Fruit fly (Drosophila melanogaster): ENCODE results near the gene AhcyL1.
A peak's percentile ranks its signal among the peaks of the same experiment; 100 is the strongest.

AhcyL1 gene

DNA sequence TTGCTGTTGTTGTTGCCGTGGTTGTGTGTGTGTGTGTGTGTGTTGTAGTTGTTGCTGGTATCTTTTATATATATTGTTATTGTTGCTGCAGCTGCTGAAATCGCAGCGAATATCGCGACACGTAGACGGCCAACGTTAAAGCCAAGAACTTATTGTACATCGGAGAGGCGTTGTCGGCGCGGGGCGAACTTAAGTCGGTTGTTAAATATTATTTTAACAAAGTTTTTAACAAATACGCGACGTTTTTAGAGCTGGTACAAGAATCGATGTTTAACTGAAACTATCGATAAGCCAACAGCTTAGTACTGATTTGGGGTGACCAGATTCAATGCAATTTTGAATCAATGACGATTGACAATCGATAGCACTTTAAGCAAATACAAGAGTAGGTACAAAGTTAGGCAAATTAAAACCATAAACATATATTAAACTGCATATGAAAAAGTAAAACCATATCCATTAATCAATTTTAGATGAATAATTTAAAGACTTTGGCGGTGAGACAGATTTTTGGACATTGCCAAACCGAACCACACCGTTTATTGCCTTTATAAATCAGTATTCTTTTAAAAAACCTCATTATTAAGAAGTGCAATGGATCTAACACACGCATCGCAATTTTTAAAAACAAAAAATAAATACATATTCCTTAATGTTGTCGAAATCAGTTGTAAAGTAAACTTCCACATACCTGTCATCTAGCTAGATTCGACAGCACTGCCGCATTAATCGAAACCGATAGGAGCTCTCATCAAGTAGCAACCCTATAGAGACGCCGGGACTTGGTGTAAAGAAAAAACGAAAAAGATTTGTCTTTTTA, 5.6 kb downstream of the AhcyL1 start, which contains the start of the genes Mrtf and Non2:
TSS of gene Mrtf (minus strand) at position 268 of the 820 bp plus-strand sequence.
TSS of gene Non2 (plus strand) at position 731 of the 820 bp plus-strand sequence.
- no peak for TF ChIP-seq pan (optimal IDR thresholded peaks at IDR 0.05)
- no peak for TF ChIP-seq Dll (optimal IDR thresholded peaks at IDR 0.05)
- TF ChIP-seq CG8478 (optimal IDR thresholded peaks at IDR 0.05): no peak
- TF ChIP-seq EcR (GFP tag; optimal IDR thresholded peaks at IDR 0.05): no peak
- TF ChIP-seq usp (GFP tag; optimal IDR thresholded peaks at IDR 0.05): no peak

DNA sequence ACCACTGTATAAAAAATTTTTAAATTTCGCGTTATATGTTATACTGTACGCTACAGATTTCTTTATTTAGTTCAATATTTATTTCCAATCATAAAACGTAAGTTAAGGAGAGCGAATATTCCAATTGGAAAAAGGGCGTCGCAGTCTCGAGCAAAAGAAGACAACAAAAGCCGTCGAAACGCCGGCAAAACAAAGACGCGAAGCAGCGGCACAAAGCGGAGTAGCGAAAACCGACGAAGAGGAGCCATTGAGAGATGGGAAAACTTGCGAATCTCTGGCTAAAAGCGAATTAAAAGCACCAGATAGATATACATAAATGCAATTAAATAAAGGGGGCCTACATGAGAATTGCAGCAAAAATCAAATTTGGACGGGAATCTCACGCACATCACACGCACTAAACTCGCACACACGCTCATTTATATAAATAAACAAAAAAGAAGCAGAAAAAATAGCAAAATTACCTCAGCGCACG, 6.3 kb downstream of the AhcyL1 start:
- peak; percentile 23 for TF ChIP-seq psq (optimal IDR thresholded peaks at IDR 0.05)
- no peak for TF ChIP-seq CG8478 (optimal IDR thresholded peaks at IDR 0.05)

dm6 chr3L:2765013-2765738, 6.9 kb downstream of the AhcyL1 start:
- TF ChIP-seq psq (optimal IDR thresholded peaks at IDR 0.05) (no peak), CG8478 (optimal IDR thresholded peaks at IDR 0.05) (no peak), EcR (GFP tag; optimal IDR thresholded peaks at IDR 0.05) (no peak), usp (GFP tag; optimal IDR thresholded peaks at IDR 0.05) (no peak), pan (optimal IDR thresholded peaks at IDR 0.05) (no peak), Dll (optimal IDR thresholded peaks at IDR 0.05) (no peak)

DNA sequence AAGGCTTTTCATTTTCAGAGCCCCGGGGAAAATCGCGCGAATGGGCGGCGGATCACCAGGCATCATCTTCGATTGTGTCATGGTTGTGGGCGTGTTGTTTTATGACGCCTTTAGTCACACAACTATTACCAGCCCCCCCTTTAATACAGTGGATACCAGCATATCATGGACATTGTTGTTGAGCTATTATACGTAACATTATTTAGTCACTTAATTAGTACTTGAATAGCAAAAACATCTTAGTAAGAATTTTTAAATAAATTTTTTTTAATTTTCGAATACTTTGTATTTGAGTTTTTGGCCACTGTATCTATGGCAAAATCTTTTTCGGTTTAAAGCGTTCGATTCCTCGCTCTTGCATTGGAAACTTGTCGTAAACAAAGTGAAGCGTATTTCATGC, 8.4 kb downstream of the AhcyL1 start:
- no peak for TF ChIP-seq psq (optimal IDR thresholded peaks at IDR 0.05)
- TF ChIP-seq EcR (GFP tag; optimal IDR thresholded peaks at IDR 0.05): no peak
- TF ChIP-seq usp (GFP tag; optimal IDR thresholded peaks at IDR 0.05): no peak
- no peak for TF ChIP-seq pan (optimal IDR thresholded peaks at IDR 0.05)
- TF ChIP-seq Dll (optimal IDR thresholded peaks at IDR 0.05): no peak

DNA sequence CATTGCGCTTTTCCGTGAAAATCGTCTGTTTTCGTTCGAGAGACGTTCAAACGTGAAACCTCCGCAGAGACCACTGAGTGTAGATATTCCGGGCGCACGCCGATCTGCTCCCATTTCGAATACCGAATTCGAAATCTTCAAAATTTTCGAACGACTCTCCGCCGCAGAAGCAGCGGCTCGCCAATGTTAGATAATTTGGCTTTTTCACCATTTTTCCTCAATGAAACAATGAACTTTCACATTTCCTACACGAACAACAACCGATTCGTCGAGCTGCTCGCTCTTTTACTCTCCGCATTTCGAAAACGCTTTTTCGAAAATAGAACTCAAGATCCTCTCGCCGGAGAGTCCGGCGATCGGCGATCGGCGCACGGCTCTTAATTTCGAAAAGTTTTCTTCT, 10.0 kb downstream of the AhcyL1 start:
- TF ChIP-seq usp (GFP tag; optimal IDR thresholded peaks at IDR 0.05) (no peak), CG8478 (optimal IDR thresholded peaks at IDR 0.05) (no peak), Dll (optimal IDR thresholded peaks at IDR 0.05) (no peak)

- TF ChIP-seq Dll (optimal IDR thresholded peaks at IDR 0.05): no peak
- no peak for TF ChIP-seq psq (optimal IDR thresholded peaks at IDR 0.05)
- TF ChIP-seq EcR (GFP tag; optimal IDR thresholded peaks at IDR 0.05): no peak
- no peak for TF ChIP-seq usp (GFP tag; optimal IDR thresholded peaks at IDR 0.05)
- TF ChIP-seq pan (optimal IDR thresholded peaks at IDR 0.05): no peak
- no peak for TF ChIP-seq CG8478 (optimal IDR thresholded peaks at IDR 0.05)
Measured at dm6 chr3L:2748359-2748758, 23.8 kb downstream of the AhcyL1 start.

- TF ChIP-seq pan (optimal IDR thresholded peaks at IDR 0.05) (no peak), CG8478 (optimal IDR thresholded peaks at IDR 0.05) (no peak)
Measured at dm6 chr3L:2745698-2746410, 26.3 kb downstream of the AhcyL1 start.

DNA sequence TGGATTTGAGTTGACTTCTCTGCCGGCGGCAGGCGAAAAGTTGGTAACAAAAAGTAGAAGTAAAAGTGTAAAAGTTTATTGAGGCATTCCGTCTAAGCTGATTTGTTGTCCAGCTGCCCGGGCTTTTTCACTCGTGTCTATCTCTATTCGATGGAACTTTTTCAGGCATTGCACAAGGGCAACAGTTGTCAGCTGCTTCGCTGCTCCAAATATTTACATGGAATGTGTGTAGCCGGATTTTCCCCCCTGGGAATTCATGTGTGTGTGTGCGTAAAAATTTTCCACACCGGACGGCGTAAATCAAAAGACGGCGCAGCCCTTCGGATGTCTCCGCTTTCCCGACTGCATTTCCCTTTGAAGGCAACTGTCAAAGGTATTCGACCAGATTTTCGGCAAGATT, 27.2 kb downstream of the AhcyL1 start:
- TF ChIP-seq psq (optimal IDR thresholded peaks at IDR 0.05) (no peak), pan (optimal IDR thresholded peaks at IDR 0.05) (no peak), Dll (optimal IDR thresholded peaks at IDR 0.05) (no peak), EcR (GFP tag; optimal IDR thresholded peaks at IDR 0.05) (no peak), usp (GFP tag; optimal IDR thresholded peaks at IDR 0.05) (no peak), CG8478 (optimal IDR thresholded peaks at IDR 0.05) (no peak)

DNA sequence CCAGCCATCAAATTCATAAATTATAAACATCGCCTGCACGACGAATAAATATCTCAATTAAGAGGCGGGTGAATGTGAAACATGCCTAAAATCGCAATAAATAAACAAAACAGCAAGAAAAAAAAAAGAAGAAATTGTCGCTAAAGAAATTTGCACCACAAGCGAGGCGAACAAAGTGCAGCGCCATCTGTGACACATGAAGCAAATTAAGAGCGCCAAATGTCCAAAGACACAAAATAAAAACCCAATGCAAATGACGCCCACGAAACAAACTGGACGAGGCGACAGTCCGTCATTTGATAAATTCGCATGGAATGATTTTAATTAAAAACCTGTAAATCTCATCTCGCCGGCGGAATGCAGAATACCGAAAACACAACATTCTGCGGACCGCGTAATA, 28.4 kb downstream of the AhcyL1 start:
- TF ChIP-seq usp (GFP tag; optimal IDR thresholded peaks at IDR 0.05) (no peak), psq (optimal IDR thresholded peaks at IDR 0.05) (no peak), CG8478 (optimal IDR thresholded peaks at IDR 0.05) (no peak), EcR (GFP tag; optimal IDR thresholded peaks at IDR 0.05) (no peak), Dll (optimal IDR thresholded peaks at IDR 0.05) (no peak), pan (optimal IDR thresholded peaks at IDR 0.05) (no peak)

DNA sequence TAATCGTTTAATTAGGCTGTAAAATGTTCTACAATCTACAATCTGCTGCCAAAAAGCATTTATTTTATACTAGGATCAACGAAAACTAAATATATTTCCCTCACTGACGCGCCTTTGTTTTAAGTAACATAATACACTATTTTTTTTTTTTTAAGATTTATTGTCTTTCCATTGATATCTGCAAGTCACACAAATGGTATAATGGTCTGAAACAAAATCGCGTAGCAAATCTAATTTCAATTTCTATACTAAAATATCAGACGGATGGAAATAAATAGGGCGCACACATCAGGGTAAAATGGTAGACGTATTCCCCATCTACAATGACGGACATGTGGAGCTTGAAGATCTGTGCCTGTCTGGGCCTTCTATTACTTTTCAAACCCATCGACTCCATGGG, 32.7 kb downstream of the AhcyL1 start, which contains the start of gene Acp62F:
TSS of gene Acp62F (plus strand) at position 301 of the 400 bp plus-strand sequence.
- no peak for TF ChIP-seq CG8478 (optimal IDR thresholded peaks at IDR 0.05)
- TF ChIP-seq EcR (GFP tag; optimal IDR thresholded peaks at IDR 0.05): no peak
- no peak for TF ChIP-seq psq (optimal IDR thresholded peaks at IDR 0.05)
- TF ChIP-seq Dll (optimal IDR thresholded peaks at IDR 0.05): no peak
- no peak for TF ChIP-seq usp (GFP tag; optimal IDR thresholded peaks at IDR 0.05)
- no peak for TF ChIP-seq pan (optimal IDR thresholded peaks at IDR 0.05)

dm6 chr3L:2734363-2735160, 37.6 kb downstream of the AhcyL1 start:
- TF ChIP-seq psq (optimal IDR thresholded peaks at IDR 0.05) (no peak), EcR (GFP tag; optimal IDR thresholded peaks at IDR 0.05) (no peak), usp (GFP tag; optimal IDR thresholded peaks at IDR 0.05) (no peak), Dll (optimal IDR thresholded peaks at IDR 0.05) (no peak), pan (optimal IDR thresholded peaks at IDR 0.05) (no peak)
